1 fruit fly cellular context compared by ENCODE assay signal in genomic region chrX:3424963-3425362, dm6.
A peak's percentile ranks its signal among the peaks of the same experiment; 100 is the strongest.
TF ChIP-seq lines count a peak whose summit lies in the region.

No protein-coding gene starts in this region.

TF ChIP-seq in whole organism, embryonic, 481 proteins besides CTCF, POLR2A, EP300 and RAD21 (continued from another document and continues in another):
- TF ChIP-seq CG30020 (tag; optimal IDR thresholded peaks at IDR 0.05; lab: Kevin White, UChicago) = no peak
- peak; percentile 49 for TF ChIP-seq CG6765 (GFP tag; optimal IDR thresholded peaks at IDR 0.05; lab: Kevin White, UChicago)
- TF ChIP-seq dmrt99B (tag; optimal IDR thresholded peaks at IDR 0.05; lab: Kevin White, UChicago) = peak; percentile 91
- TF ChIP-seq CG17385 (GFP tag; optimal IDR thresholded peaks at IDR 0.05; lab: Kevin White, UChicago) = peak; percentile 75
- no peak for TF ChIP-seq p53 (GFP tag; optimal IDR thresholded peaks at IDR 0.05; lab: Kevin White, UChicago)
- no peak for TF ChIP-seq Adf1 (GFP tag; IDR thresholded peaks at IDR 0.05; lab: Robert Waterston, UW)
- TF ChIP-seq CG17359 (tag; optimal IDR thresholded peaks at IDR 0.05; lab: Kevin White, UChicago) = peak; percentile 89
- TF ChIP-seq CG7839 (tag; optimal IDR thresholded peaks at IDR 0.05; lab: Kevin White, UChicago) = peak; percentile 89
- TF ChIP-seq CG1647 (GFP tag; optimal IDR thresholded peaks at IDR 0.05; lab: Kevin White, UChicago) = peak; percentile 55
- peak; percentile 43 for TF ChIP-seq CG8359 (GFP tag; optimal IDR thresholded peaks at IDR 0.05; lab: Kevin White, UChicago; ENCODE audit: borderline replicate concordance)
- peak; percentile 66 for TF ChIP-seq Camta (GFP tag; optimal IDR thresholded peaks at IDR 0.05; lab: Kevin White, UChicago)
- peak; percentile 70 for TF ChIP-seq Sox100B (GFP tag; optimal IDR thresholded peaks at IDR 0.05; lab: Kevin White, UChicago)
- TF ChIP-seq CG33213 (GFP tag; optimal IDR thresholded peaks at IDR 0.05; lab: Kevin White, UChicago) = peak; percentile 37
- TF ChIP-seq CG13894 (tag; optimal IDR thresholded peaks at IDR 0.05; lab: Kevin White, UChicago) = no peak
- no peak for TF ChIP-seq gfzf (GFP tag; optimal IDR thresholded peaks at IDR 0.05; lab: Kevin White, UChicago)
- TF ChIP-seq esg (GFP tag; conservative IDR thresholded peaks at IDR 0.05; lab: Robert Waterston, UW) = peak; percentile 77
- TF ChIP-seq sd (tag; optimal IDR thresholded peaks at IDR 0.05; lab: Kevin White, UChicago) = peak; percentile 70
- peak; percentile 84 for TF ChIP-seq CG34422 (GFP tag; IDR thresholded peaks at IDR 0.05; lab: Robert Waterston, UW)
- TF ChIP-seq sens-2 (GFP tag; IDR thresholded peaks at IDR 0.05; lab: Robert Waterston, UW) = peak; percentile 73
- TF ChIP-seq Nf-YB (GFP tag; optimal IDR thresholded peaks at IDR 0.05; lab: Kevin White, UChicago) = peak; percentile 64
- TF ChIP-seq zfh1 (GFP tag; IDR thresholded peaks at IDR 0.05; lab: Robert Waterston, UW) = peak; percentile 85
- TF ChIP-seq CG12155 (GFP tag; optimal IDR thresholded peaks at IDR 0.05; lab: Kevin White, UChicago) = peak; percentile 71
- TF ChIP-seq CG6175 (GFP tag; IDR thresholded peaks at IDR 0.05; lab: Robert Waterston, UW) = 0 out of 3 replicates have a peak, but pooled peaks have one; percentile 46
- no peak for TF ChIP-seq HLHmδ (GFP tag; optimal IDR thresholded peaks at IDR 0.05; lab: Kevin White, UChicago)
- peak; percentile 35 for TF ChIP-seq btn (GFP tag; optimal IDR thresholded peaks at IDR 0.05; lab: Kevin White, UChicago)
- TF ChIP-seq dimm (GFP tag; IDR thresholded peaks at IDR 0.05; lab: Robert Waterston, UW) = peak; percentile 63
- TF ChIP-seq Doc3 (GFP tag; IDR thresholded peaks at IDR 0.05; lab: Robert Waterston, UW; ENCODE audit: partially characterized antibody) = no peak
- peak; percentile 45 for TF ChIP-seq CG15011 (GFP tag; optimal IDR thresholded peaks at IDR 0.05; lab: Kevin White, UChicago)
- peak; percentile 88 for TF ChIP-seq row (GFP tag; IDR thresholded peaks at IDR 0.05; lab: Robert Waterston, UW)
- peak; percentile 81 for TF ChIP-seq jing (GFP tag; optimal IDR thresholded peaks at IDR 0.05; lab: Kevin White, UChicago)
- peak; percentile 47 for TF ChIP-seq CG8281 (tag; optimal IDR thresholded peaks at IDR 0.05; lab: Kevin White, UChicago)
- TF ChIP-seq CG12299 (tag; optimal IDR thresholded peaks at IDR 0.05; lab: Kevin White, UChicago) = no peak
- TF ChIP-seq CG2199 (GFP tag; IDR thresholded peaks at IDR 0.05; lab: Robert Waterston, UW) = peak; percentile 42; the same call in 1 of the 3 replicates
- TF ChIP-seq Lim3 (GFP tag; IDR thresholded peaks at IDR 0.05; lab: Robert Waterston, UW) = 0 out of 2 replicates have a peak, but pooled peaks have one; percentile 42
- peak; percentile 83 for TF ChIP-seq CG14441 (GFP tag; IDR thresholded peaks at IDR 0.05; lab: Robert Waterston, UW)
- TF ChIP-seq emc (GFP tag; optimal IDR thresholded peaks at IDR 0.05; lab: Kevin White, UChicago) = no peak
- TF ChIP-seq tap (tag; optimal IDR thresholded peaks at IDR 0.05; lab: Kevin White, UChicago) = peak; percentile 81
- TF ChIP-seq CG15073 (GFP tag; optimal IDR thresholded peaks at IDR 0.05; lab: Kevin White, UChicago) = peak; percentile 21
- TF ChIP-seq CG11723 (GFP tag; optimal IDR thresholded peaks at IDR 0.05; lab: Kevin White, UChicago) = peak; percentile 68
- TF ChIP-seq BtbVII (GFP tag; optimal IDR thresholded peaks at IDR 0.05; lab: Kevin White, UChicago) = peak; percentile 71
- peak; percentile 32 for TF ChIP-seq eyg (GFP tag; optimal IDR thresholded peaks at IDR 0.05; lab: Kevin White, UChicago)
- TF ChIP-seq cad (GFP tag; optimal IDR thresholded peaks at IDR 0.05; lab: Kevin White, UChicago) = no peak
- no peak for TF ChIP-seq CG2129 (GFP tag; IDR thresholded peaks at IDR 0.05; lab: Robert Waterston, UW; ENCODE audit: partially characterized antibody)
- TF ChIP-seq CG11696 (GFP tag; IDR thresholded peaks at IDR 0.05; lab: Robert Waterston, UW) = peak; percentile 93
- peak; percentile 41; the same call in 1 of the 2 replicates for TF ChIP-seq CG6272 (GFP tag; IDR thresholded peaks at IDR 0.05; lab: Robert Waterston, UW)
- TF ChIP-seq CG11085 (GFP tag; IDR thresholded peaks at IDR 0.05; lab: Robert Waterston, UW) = peak; percentile 61
- TF ChIP-seq CG1792 (GFP tag; optimal IDR thresholded peaks at IDR 0.05; lab: Kevin White, UChicago) = no peak
- peak; percentile 66; the same call in 2 of the 3 replicates for TF ChIP-seq CG7357 (GFP tag; IDR thresholded peaks at IDR 0.05; lab: Robert Waterston, UW)
- peak; percentile 80; the same call in 1 of the 2 replicates for TF ChIP-seq CG32767 (GFP tag; IDR thresholded peaks at IDR 0.05; lab: Robert Waterston, UW)
- TF ChIP-seq da (GFP tag; optimal IDR thresholded peaks at IDR 0.05; lab: Kevin White, UChicago) = peak; percentile 12
- TF ChIP-seq CG4404 (GFP tag; IDR thresholded peaks at IDR 0.05; lab: Robert Waterston, UW) = peak; percentile 53
- TF ChIP-seq CG15269 (tag; optimal IDR thresholded peaks at IDR 0.05; lab: Kevin White, UChicago) = peak; percentile 89
- 0 out of 2 replicates have a peak, but pooled peaks have one; percentile 28 for TF ChIP-seq CG16779 (GFP tag; IDR thresholded peaks at IDR 0.05; lab: Robert Waterston, UW)
- peak; percentile 47 for TF ChIP-seq CG6254 (GFP tag; optimal IDR thresholded peaks at IDR 0.05; lab: Kevin White, UChicago)
- TF ChIP-seq CG17568 (GFP tag; optimal IDR thresholded peaks at IDR 0.05; lab: Kevin White, UChicago) = peak; percentile 76
- peak; percentile 22 for TF ChIP-seq sug (tag; optimal IDR thresholded peaks at IDR 0.05; lab: Kevin White, UChicago)
- 0 out of 3 replicates have a peak, but pooled peaks have one; percentile 57 for TF ChIP-seq C15 (GFP tag; IDR thresholded peaks at IDR 0.05; lab: Robert Waterston, UW)
- peak; percentile 29 for TF ChIP-seq twi (tag; optimal IDR thresholded peaks at IDR 0.05; lab: Kevin White, UChicago)
- peak; percentile 78 for TF ChIP-seq Hmr (GFP tag; optimal IDR thresholded peaks at IDR 0.05; lab: Kevin White, UChicago)
- peak; percentile 81 for TF ChIP-seq CG2889 (GFP tag; IDR thresholded peaks at IDR 0.05; lab: Robert Waterston, UW)
- no peak for TF ChIP-seq gt (GFP tag; IDR thresholded peaks at IDR 0.05; lab: Robert Waterston, UW)
- TF ChIP-seq CG2678 (tag; optimal IDR thresholded peaks at IDR 0.05; lab: Kevin White, UChicago) = peak; percentile 84
- peak; percentile 79 for TF ChIP-seq org-1 (GFP tag; optimal IDR thresholded peaks at IDR 0.05; lab: Kevin White, UChicago)
- TF ChIP-seq CG3407 (GFP tag; optimal IDR thresholded peaks at IDR 0.05; lab: Kevin White, UChicago) = peak; percentile 45
- TF ChIP-seq az2 (GFP tag; optimal IDR thresholded peaks at IDR 0.05; lab: Kevin White, UChicago) = peak; percentile 85
- TF ChIP-seq fd64A (GFP tag; optimal IDR thresholded peaks at IDR 0.05; lab: Kevin White, UChicago) = no peak
- no peak for TF ChIP-seq hth (optimal IDR thresholded peaks at IDR 0.05; lab: Kevin White, UChicago)
- peak; percentile 65 for TF ChIP-seq cwo (GFP tag; optimal IDR thresholded peaks at IDR 0.05; lab: Kevin White, UChicago)
- peak; percentile 29 for TF ChIP-seq schlank (tag; optimal IDR thresholded peaks at IDR 0.05; lab: Kevin White, UChicago)
- peak; percentile 50 to 90 for TF ChIP-seq Hr51 (GFP tag; optimal IDR thresholded peaks at IDR 0.05; lab: Kevin White, UChicago)
- TF ChIP-seq Usf (GFP tag; optimal IDR thresholded peaks at IDR 0.05; lab: Kevin White, UChicago) = peak; percentile 65
- peak; percentile 83 for TF ChIP-seq CG2120 (GFP tag; optimal IDR thresholded peaks at IDR 0.05; lab: Kevin White, UChicago)
- TF ChIP-seq CG17612 (GFP tag; IDR thresholded peaks at IDR 0.05; lab: Robert Waterston, UW) = no peak; the same call in 1 of the 2 replicates
- peak; percentile 33; the same call in 1 of the 2 replicates for TF ChIP-seq Poxn (GFP tag; IDR thresholded peaks at IDR 0.05; lab: Robert Waterston, UW)
- peak; percentile 66 for TF ChIP-seq CG15514 (GFP tag; optimal IDR thresholded peaks at IDR 0.05; lab: Kevin White, UChicago)
- TF ChIP-seq fd102C (GFP tag; optimal IDR thresholded peaks at IDR 0.05; lab: Kevin White, UChicago) = peak; percentile 37
- TF ChIP-seq sim (GFP tag; IDR thresholded peaks at IDR 0.05; lab: Robert Waterston, UW) = peak; percentile 46; the same call in 1 of the 2 replicates
- TF ChIP-seq CG8388 (GFP tag; optimal IDR thresholded peaks at IDR 0.05; lab: Kevin White, UChicago) = peak; percentile 82
- TF ChIP-seq Sox102F (GFP tag; optimal IDR thresholded peaks at IDR 0.05; lab: Kevin White, UChicago) = peak; percentile 88
- no peak for TF ChIP-seq pan (optimal IDR thresholded peaks at IDR 0.05; lab: Kevin White, UChicago)
- TF ChIP-seq pan (GFP tag; optimal IDR thresholded peaks at IDR 0.05 in 1 of 2, IDR thresholded peaks at IDR 0.05 in 1 of 2) = peak in 1 of 2 experiments; percentile 89
- TF ChIP-seq CkIIα-i1 (GFP tag; IDR thresholded peaks at IDR 0.05; lab: Robert Waterston, UW) = no peak
- peak; percentile 78 for TF ChIP-seq odd (GFP tag; optimal IDR thresholded peaks at IDR 0.05; lab: Kevin White, UChicago)
- no peak for TF ChIP-seq pros (GFP tag; optimal IDR thresholded peaks at IDR 0.05; lab: Kevin White, UChicago)
- peak; percentile 85 for TF ChIP-seq CG17328 (GFP tag; IDR thresholded peaks at IDR 0.05; lab: Robert Waterston, UW)
- TF ChIP-seq CG3847 (GFP tag; IDR thresholded peaks at IDR 0.05; lab: Robert Waterston, UW) = peak; percentile 69; the same call in 1 of the 2 replicates
- TF ChIP-seq Gug (GFP tag; IDR thresholded peaks at IDR 0.05; lab: Robert Waterston, UW) = peak; percentile 75
- TF ChIP-seq fu2 (GFP tag; optimal IDR thresholded peaks at IDR 0.05; lab: Kevin White, UChicago) = peak; percentile 36
- peak; percentile 89 for TF ChIP-seq CG11504 (tag; optimal IDR thresholded peaks at IDR 0.05; lab: Kevin White, UChicago)
- peak; percentile 84 for TF ChIP-seq CG12391 (tag; optimal IDR thresholded peaks at IDR 0.05; lab: Kevin White, UChicago)
- peak; percentile 63 for TF ChIP-seq Gsc (GFP tag; IDR thresholded peaks at IDR 0.05; lab: Robert Waterston, UW)
- TF ChIP-seq HHEX (GFP tag; optimal IDR thresholded peaks at IDR 0.05; lab: Kevin White, UChicago) = peak; percentile 75
- TF ChIP-seq fd96Cb (tag; optimal IDR thresholded peaks at IDR 0.05; lab: Kevin White, UChicago) = peak; percentile 83
- peak; percentile 59 for TF ChIP-seq Bdp1 (GFP tag; optimal IDR thresholded peaks at IDR 0.05; lab: Kevin White, UChicago)
- TF ChIP-seq usp (GFP tag; optimal IDR thresholded peaks at IDR 0.05; lab: Kevin White, UChicago) = no peak
- peak; percentile 85 for TF ChIP-seq CG6689 (GFP tag; IDR thresholded peaks at IDR 0.05; lab: Robert Waterston, UW)
- TF ChIP-seq caup (GFP tag; optimal IDR thresholded peaks at IDR 0.05; lab: Kevin White, UChicago; ENCODE audit: severe bottlenecking) = peak; percentile 72
- peak; percentile 65 for TF ChIP-seq CG9727 (GFP tag; optimal IDR thresholded peaks at IDR 0.05; lab: Kevin White, UChicago)
- no peak for TF ChIP-seq hbn (GFP tag; IDR thresholded peaks at IDR 0.05; lab: Robert Waterston, UW; ENCODE audit: partially characterized antibody)
- TF ChIP-seq HLH3B (GFP tag; IDR thresholded peaks at IDR 0.05; lab: Robert Waterston, UW) = peak; percentile 84
- TF ChIP-seq CG10979 (tag; optimal IDR thresholded peaks at IDR 0.05; lab: Kevin White, UChicago) = peak; percentile 75
- TF ChIP-seq amos (GFP tag; IDR thresholded peaks at IDR 0.05; lab: Robert Waterston, UW; ENCODE audit: partially characterized antibody) = no peak
- TF ChIP-seq D19A (tag; optimal IDR thresholded peaks at IDR 0.05; lab: Kevin White, UChicago) = peak; percentile 72
- TF ChIP-seq CG18764 (GFP tag; optimal IDR thresholded peaks at IDR 0.05; lab: Kevin White, UChicago) = peak; percentile 44
- no peak for TF ChIP-seq zen2 (GFP tag; IDR thresholded peaks at IDR 0.05; lab: Robert Waterston, UW; ENCODE audit: partially characterized antibody)
- peak; percentile 75 for TF ChIP-seq Asciz (GFP tag; optimal IDR thresholded peaks at IDR 0.05; lab: Kevin White, UChicago)
- no peak for TF ChIP-seq Lpt (GFP tag; optimal IDR thresholded peaks at IDR 0.05; lab: Kevin White, UChicago)
- TF ChIP-seq CG3065 (GFP tag; optimal IDR thresholded peaks at IDR 0.05; lab: Kevin White, UChicago) = peak; percentile 34
- peak; percentile 63 for TF ChIP-seq HLH54F (GFP tag; optimal IDR thresholded peaks at IDR 0.05; lab: Kevin White, UChicago)
- peak; percentile 36 for TF ChIP-seq CG31365 (tag; optimal IDR thresholded peaks at IDR 0.05; lab: Kevin White, UChicago)
- TF ChIP-seq Oli (tag; optimal IDR thresholded peaks at IDR 0.05; lab: Kevin White, UChicago) = peak; percentile 91
- no peak for TF ChIP-seq grn (GFP tag; optimal IDR thresholded peaks at IDR 0.05; lab: Kevin White, UChicago)
- TF ChIP-seq CG1233 (GFP tag; optimal IDR thresholded peaks at IDR 0.05; lab: Kevin White, UChicago) = peak; percentile 63
- peak; percentile 66 for TF ChIP-seq Vsx1 (GFP tag; optimal IDR thresholded peaks at IDR 0.05; lab: Kevin White, UChicago)
- TF ChIP-seq bbx (GFP tag; IDR thresholded peaks at IDR 0.05; lab: Robert Waterston, UW; ENCODE audit: partially characterized antibody) = no peak
- no peak for TF ChIP-seq ftz-f1 (GFP tag; optimal IDR thresholded peaks at IDR 0.05; lab: Kevin White, UChicago)
- no peak for TF ChIP-seq tna (GFP tag; IDR thresholded peaks at IDR 0.05; lab: Robert Waterston, UW; ENCODE audit: partially characterized antibody)
- TF ChIP-seq otp (GFP tag; IDR thresholded peaks at IDR 0.05; lab: Robert Waterston, UW) = peak; percentile 81
- peak; percentile 41 for TF ChIP-seq CG13123 (GFP tag; optimal IDR thresholded peaks at IDR 0.05; lab: Kevin White, UChicago)
- peak; percentile 78 for TF ChIP-seq bcd (GFP tag; optimal IDR thresholded peaks at IDR 0.05; lab: Kevin White, UChicago)
- TF ChIP-seq Fer3 (tag; optimal IDR thresholded peaks at IDR 0.05; lab: Kevin White, UChicago) = peak; percentile 68
- TF ChIP-seq CG34376 (GFP tag; optimal IDR thresholded peaks at IDR 0.05; lab: Kevin White, UChicago) = no peak
- no peak for TF ChIP-seq aop (GFP tag; IDR thresholded peaks at IDR 0.05; lab: Robert Waterston, UW)
- peak; percentile 75 for TF ChIP-seq Nf-YA (GFP tag; IDR thresholded peaks at IDR 0.05; lab: Robert Waterston, UW)
- peak; percentile 53 for TF ChIP-seq zfh2 (GFP tag; optimal IDR thresholded peaks at IDR 0.05; lab: Kevin White, UChicago)
- no peak for TF ChIP-seq Stat92E (GFP tag; optimal IDR thresholded peaks at IDR 0.05; lab: Kevin White, UChicago)
- TF ChIP-seq CG7556 (GFP tag; optimal IDR thresholded peaks at IDR 0.05; lab: Kevin White, UChicago) = peak; percentile 71
- peak; percentile 39 for TF ChIP-seq en (GFP tag; optimal IDR thresholded peaks at IDR 0.05; lab: Kevin White, UChicago)
- peak; percentile 27 for TF ChIP-seq CG5180 (GFP tag; optimal IDR thresholded peaks at IDR 0.05; lab: Kevin White, UChicago)
